Worm (Caenorhabditis elegans) whole organism, young adult: ENCODE measurements around the gene T21D12.11.

Source experiments
- B0019.2 ChIP-seq: fragments of 200-800 bp; sonication (Bioruptor generic); conservative IDR thresholded peaks from 2 replicates; pipeline ENCODE4 v1.3.6; 2022; ENCODE audit warnings: missing genetic modification reagents, missing genetic modification characterization, missing compliant biosample characterization
- B0336.3 ChIP-seq: fragments of 200-800 bp; sonication (Bioruptor generic); IDR thresholded peaks from 2 replicates; pipeline ENCODE4 v1.3.6; 2022; ENCODE audit warnings: missing genetic modification characterization, missing compliant biosample characterization
- C06A6.2 ChIP-seq: fragments of 200-800 bp; sonication (Bioruptor generic); conservative IDR thresholded peaks from 2 replicates; pipeline ENCODE4 v1.3.6; 2022; ENCODE audit warnings: missing genetic modification characterization, missing compliant biosample characterization
- F10E7.11 ChIP-seq: sonication (generic microtip); optimal IDR thresholded peaks from 2 replicates; lab custom pipeline; 2017; ENCODE audit warnings: mild to moderate bottlenecking, missing genetic modification characterization, moderate library complexity, missing compliant biosample characterization
- F22D6.2 ChIP-seq: sonication (generic microtip); optimal IDR thresholded peaks from 2 replicates; lab custom pipeline; 2016; ENCODE audit warnings: mild to moderate bottlenecking, missing genetic modification characterization, missing compliant biosample characterization
- F23B12.7 ChIP-seq: sonication (generic microtip); optimal IDR thresholded peaks from 2 replicates; lab custom pipeline; 2017; ENCODE audit warnings: missing genetic modification characterization, mild to moderate bottlenecking, missing compliant biosample characterization, antibody characterized with exemption, moderate library complexity; ENCODE audit not compliant: insufficient read depth
- F39B2.1 ChIP-seq: fragments of 200-800 bp; sonication (Bioruptor generic); IDR thresholded peaks from 2 replicates; pipeline ENCODE4 v1.3.6; 2022; ENCODE audit warnings: missing genetic modification reagents, missing genetic modification characterization, missing compliant biosample characterization
- F49E8.2 ChIP-seq: sonication (generic microtip); optimal IDR thresholded peaks from 3 replicates; lab custom pipeline; 2017; ENCODE audit warnings: missing genetic modification characterization, mild to moderate bottlenecking, missing compliant biosample characterization, antibody characterized with exemption, moderate library complexity; ENCODE audit not compliant: insufficient read depth
- F55B11.4 ChIP-seq: sonication (generic microtip); optimal IDR thresholded peaks from 2 replicates; lab custom pipeline; 2016; ENCODE audit warnings: missing compliant biosample characterization, missing genetic modification characterization, borderline replicate concordance; ENCODE audit not compliant: insufficient read depth
- F57C9.4 ChIP-seq: sonication (generic microtip); optimal IDR thresholded peaks from 2 replicates; lab custom pipeline; 2017; ENCODE audit warnings: mild to moderate bottlenecking, missing genetic modification characterization, missing compliant biosample characterization
- K12H6.12 ChIP-seq: fragments of 200-800 bp; sonication (Bioruptor generic); optimal IDR thresholded peaks from 2 replicates; lab custom pipeline; 2018; ENCODE audit warnings: mild to moderate bottlenecking, missing genetic modification characterization, missing compliant biosample characterization
- T26A5.8 ChIP-seq: sonication (generic microtip); optimal IDR thresholded peaks from 2 replicates; lab custom pipeline; 2016; ENCODE audit warnings: missing genetic modification characterization, missing compliant biosample characterization
- Y67H2A.10 ChIP-seq: fragments of 200-800 bp; sonication (Bioruptor generic); conservative IDR thresholded peaks from 2 replicates; pipeline ENCODE4 v1.3.6; 2022; ENCODE audit warnings: missing genetic modification reagents, missing genetic modification characterization, missing compliant biosample characterization
- attf-3 ChIP-seq: fragments of 200-800 bp; sonication (Bioruptor generic); conservative IDR thresholded peaks from 2 replicates; pipeline ENCODE4 v1.3.6; 2022; ENCODE audit warnings: missing genetic modification reagents, missing genetic modification characterization, missing compliant biosample characterization
- bed-2 ChIP-seq: fragments of 200-800 bp; sonication (Bioruptor generic); IDR thresholded peaks from 2 replicates; pipeline ENCODE4 v1.3.6; 2022; ENCODE audit warnings: missing genetic modification reagents, missing genetic modification characterization, missing compliant biosample characterization
- ceh-27 ChIP-seq: fragments of 200-800 bp; sonication (Bioruptor generic); optimal IDR thresholded peaks from 2 replicates; lab custom pipeline; 2018; ENCODE audit warnings: mild to moderate bottlenecking, missing genetic modification characterization, moderate library complexity, missing compliant biosample characterization
- ceh-40 ChIP-seq: fragments of 200-800 bp; sonication (Bioruptor generic); IDR thresholded peaks from 2 replicates; pipeline ENCODE4 v1.3.6; 2022; ENCODE audit warnings: missing genetic modification characterization, missing compliant biosample characterization
- ceh-91 ChIP-seq: fragments of 200-800 bp; sonication (Bioruptor generic); IDR thresholded peaks from 2 replicates; pipeline ENCODE4 v1.3.6; 2022; ENCODE audit warnings: missing genetic modification reagents, missing genetic modification characterization, missing compliant biosample characterization
- dox-1 ChIP-seq: fragments of 200-800 bp; sonication (Bioruptor generic); IDR thresholded peaks from 2 replicates; pipeline ENCODE4 v1.3.6; 2022; ENCODE audit warnings: missing genetic modification reagents, missing genetic modification characterization, missing compliant biosample characterization
- efl-1 ChIP-seq: fragments of 150-350 bp; optimal IDR thresholded peaks from 2 replicates; lab custom pipeline; 2014; ENCODE audit warnings: missing biosample characterization, missing genetic modification reagents, missing genetic modification characterization
- egl-18 ChIP-seq: fragments of 200-800 bp; sonication (Bioruptor generic); IDR thresholded peaks from 2 replicates; pipeline ENCODE4 v1.3.6; 2022; ENCODE audit warnings: missing genetic modification reagents, missing genetic modification characterization, missing compliant biosample characterization
- fkh-3 ChIP-seq: sonication (generic microtip); optimal IDR thresholded peaks from 2 replicates; lab custom pipeline; 2016; ENCODE audit warnings: mild to moderate bottlenecking, missing genetic modification characterization, missing compliant biosample characterization
- hlh-12 ChIP-seq: sonication (generic microtip); optimal IDR thresholded peaks from 2 replicates; lab custom pipeline; 2016; ENCODE audit warnings: missing genetic modification characterization, missing compliant biosample characterization
- hlh-26 ChIP-seq: fragments of 200-800 bp; sonication (Bioruptor generic); conservative IDR thresholded peaks from 2 replicates; pipeline ENCODE4 v1.3.6; 2022; ENCODE audit warnings: missing genetic modification reagents, missing genetic modification characterization, missing compliant biosample characterization
- hsf-1 ChIP-seq: fragments of 200-800 bp; sonication (Bioruptor generic); IDR thresholded peaks from 2 replicates; pipeline ENCODE4 v1.3.6; 2022; ENCODE audit warnings: missing genetic modification reagents, missing genetic modification characterization, missing compliant biosample characterization
- let-607 ChIP-seq, 2 experiments: fragments of 200-800 bp in 1 of 2; sonication (Bioruptor generic) in 1 of 2; sonication (generic microtip) in 1 of 2; optimal IDR thresholded peaks; 2 replicates each; lab custom pipeline; 2016 to 2018; ENCODE audit warnings: mild to moderate bottlenecking in 2 of 2, missing compliant biosample characterization in 2 of 2, missing genetic modification characterization in 2 of 2, moderate library complexity in 2 of 2, missing genotype in 1 of 2
- lin-26 ChIP-seq: fragments of 200-800 bp; sonication (Bioruptor generic); IDR thresholded peaks from 2 replicates; pipeline ENCODE4 v1.3.6; 2022; ENCODE audit warnings: missing genetic modification reagents, missing genetic modification characterization, missing compliant biosample characterization
- lin-40 ChIP-seq: sonication (generic microtip); optimal IDR thresholded peaks from 2 replicates; lab custom pipeline; 2016; ENCODE audit warnings: missing genetic modification characterization, mild to moderate bottlenecking, missing compliant biosample characterization, missing genotype, missing genetic modification reagents
- lin-54 ChIP-seq: fragments of 200-800 bp; sonication (Bioruptor generic); optimal IDR thresholded peaks from 2 replicates; lab custom pipeline; 2018; ENCODE audit warnings: mild to moderate bottlenecking, missing genetic modification characterization, missing compliant biosample characterization
- lir-1 ChIP-seq: fragments of 200-800 bp; sonication (Bioruptor generic); conservative IDR thresholded peaks from 2 replicates; pipeline ENCODE4 v1.3.6; 2022; ENCODE audit warnings: missing genetic modification reagents, missing genetic modification characterization, missing compliant biosample characterization
- madf-10 ChIP-seq: sonication (generic microtip); optimal IDR thresholded peaks from 2 replicates; lab custom pipeline; 2016; ENCODE audit warnings: mild to moderate bottlenecking, missing genetic modification characterization, missing compliant biosample characterization
- mcd-1 ChIP-seq: fragments of 200-800 bp; sonication (Bioruptor generic); IDR thresholded peaks from 2 replicates; pipeline ENCODE4 v1.3.6; 2022; ENCODE audit warnings: missing genetic modification reagents, missing genetic modification characterization, missing compliant biosample characterization
- mes-4 ChIP-seq: sonication (generic microtip); optimal IDR thresholded peaks from 2 replicates; lab custom pipeline; 2016; ENCODE audit warnings: missing genotype, missing genetic modification characterization, missing compliant biosample characterization
- nfyb-1 ChIP-seq: fragments of 200-800 bp; sonication (Bioruptor generic); IDR thresholded peaks from 2 replicates; pipeline ENCODE4 v1.3.6; 2022; ENCODE audit warnings: missing genetic modification reagents, missing genetic modification characterization, missing compliant biosample characterization
- nhr-179 ChIP-seq: sonication (generic microtip); optimal IDR thresholded peaks from 2 replicates; lab custom pipeline; 2016; ENCODE audit warnings: mild to moderate bottlenecking, missing genetic modification characterization, missing compliant biosample characterization
- nhr-27 ChIP-seq: fragments of 200-800 bp; sonication (Bioruptor generic); optimal IDR thresholded peaks from 2 replicates; lab custom pipeline; 2018; ENCODE audit warnings: mild to moderate bottlenecking, missing genetic modification characterization, moderate library complexity, missing compliant biosample characterization
- nhr-90 ChIP-seq: sonication (generic microtip); optimal IDR thresholded peaks from 2 replicates; lab custom pipeline; 2016; ENCODE audit warnings: missing genotype, mild to moderate bottlenecking, missing genetic modification characterization, missing compliant biosample characterization
- pbrm-1 ChIP-seq: fragments of 200-800 bp; sonication (Bioruptor generic); IDR thresholded peaks from 2 replicates; pipeline ENCODE4 v1.3.6; 2022; ENCODE audit warnings: missing genetic modification reagents, missing genetic modification characterization, missing compliant biosample characterization
- pha-4 ChIP-seq: fragments of 150-350 bp; sonication (generic microtip); optimal IDR thresholded peaks from 2 replicates; lab custom pipeline; 2014; ENCODE audit warnings: missing biosample characterization, missing genetic modification reagents, missing genetic modification characterization
- snpc-1.1 ChIP-seq: sonication (generic microtip); optimal IDR thresholded peaks from 2 replicates; lab custom pipeline; 2017; ENCODE audit warnings: missing genetic modification characterization, mild to moderate bottlenecking, missing compliant biosample characterization, antibody characterized with exemption, moderate library complexity, missing genotype, missing genetic modification reagents; ENCODE audit not compliant: insufficient read depth
- snpc-4 ChIP-seq, 5 experiments: fragments of 150-350 bp in 1 of 5; sonication (generic microtip) in 4 of 5; optimal IDR thresholded peaks; 2 replicates each; lab custom pipeline; 2014 to 2018; ENCODE audit warnings: missing genetic modification characterization in 5 of 5, missing biosample characterization in 3 of 5, antibody characterized with exemption in 2 of 5, mild to moderate bottlenecking in 2 of 5, missing compliant biosample characterization in 2 of 5, missing genotype in 2 of 5, moderate library complexity in 2 of 5, missing genetic modification reagents in 1 of 5
- tbp1 ChIP-seq: fragments of 200-800 bp; sonication (Bioruptor generic); optimal IDR thresholded peaks from 2 replicates; lab custom pipeline; 2018; ENCODE audit warnings: mild to moderate bottlenecking, missing genetic modification characterization, missing compliant biosample characterization
- unc-62 ChIP-seq: fragments of 150-350 bp; optimal IDR thresholded peaks from 2 replicates; lab custom pipeline; 2014; ENCODE audit warnings: missing biosample characterization, missing genetic modification reagents, missing genetic modification characterization
- xnd-1 ChIP-seq: sonication (generic microtip); optimal IDR thresholded peaks from 2 replicates; lab custom pipeline; 2016; ENCODE audit warnings: missing genotype, missing genetic modification reagents, missing genetic modification characterization, missing compliant biosample characterization
- ztf-22 ChIP-seq: fragments of 200-800 bp; sonication (Bioruptor generic); optimal IDR thresholded peaks from 2 replicates; lab custom pipeline; 2018; ENCODE audit warnings: mild to moderate bottlenecking, missing genetic modification characterization, moderate library complexity, missing compliant biosample characterization
- ztf-28 ChIP-seq: fragments of 200-800 bp; sonication (Bioruptor generic); IDR thresholded peaks from 2 replicates; pipeline ENCODE4 v1.3.6; 2022; ENCODE audit warnings: missing genetic modification reagents, missing genetic modification characterization, missing compliant biosample characterization
- ztf-3 ChIP-seq: fragments of 200-800 bp; sonication (Bioruptor generic); optimal IDR thresholded peaks from 2 replicates; lab custom pipeline; 2018; ENCODE audit warnings: mild to moderate bottlenecking, missing genetic modification characterization, missing compliant biosample characterization

T21D12.11 gene

DNA sequence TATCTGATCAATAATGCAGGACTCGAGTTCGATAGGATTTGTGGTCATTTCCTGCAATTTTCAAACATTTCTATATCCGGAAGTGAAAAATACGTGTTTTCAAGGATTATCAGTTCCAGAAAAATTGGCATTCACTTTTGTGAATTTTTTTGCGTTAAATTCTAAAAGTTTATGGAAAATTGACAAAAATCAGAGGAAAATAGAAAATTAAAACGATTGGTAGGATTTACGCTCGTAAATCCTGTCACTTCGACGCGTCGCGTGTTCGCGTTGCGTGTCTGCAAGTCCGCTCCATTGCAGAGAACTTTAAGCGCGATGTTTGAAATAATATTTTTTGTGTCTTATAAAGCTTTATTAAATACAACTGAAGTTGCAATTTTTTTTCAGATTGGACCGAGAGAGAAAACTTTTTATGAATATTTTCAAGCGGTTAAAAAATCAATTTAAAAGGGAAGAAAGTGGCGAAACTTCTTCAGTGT, 13.8 kb upstream of the T21D12.11 start, which contains the start of gene rcat-1 (continued):
- no peak for TF ChIP-seq ztf-3 (GFP tag; lab: Kevin White, UChicago)
- TF ChIP-seq C06A6.2 (GFP tag; lab: Robert Waterston, UW), result no peak
- TF ChIP-seq lin-54 (GFP tag; lab: Kevin White, UChicago), result peak; percentile 89
- TF ChIP-seq madf-10, result no peak
- TF ChIP-seq F10E7.11, result no peak
- peak; percentile 30 for TF ChIP-seq ceh-27 (GFP tag; lab: Kevin White, UChicago)
- peak; percentile 47; the same call in 1 of the 2 replicates for TF ChIP-seq nfyb-1 (GFP tag; lab: Robert Waterston, UW)
- no peak for TF ChIP-seq F55B11.4 (tag; lab: Kevin White, UChicago)
- no peak for TF ChIP-seq dox-1
- TF ChIP-seq efl-1 (GFP tag; lab: Kevin White, UChicago), result peak; percentile 75
- TF ChIP-seq unc-62 (GFP tag; lab: Kevin White, UChicago), result peak; percentile 47
- no peak; the same call in 1 of the 2 replicates for TF ChIP-seq Y67H2A.10
- no peak for TF ChIP-seq attf-3 (GFP tag; lab: Robert Waterston, UW)
- no peak for TF ChIP-seq nhr-90 (tag; lab: Kevin White, UChicago)
- no peak for TF ChIP-seq B0336.3 (GFP tag; lab: Robert Waterston, UW)
- TF ChIP-seq T26A5.8 (tag; lab: Kevin White, UChicago), result no peak
- no peak for TF ChIP-seq nhr-179 (tag; lab: Kevin White, UChicago)
- TF ChIP-seq F23B12.7, result peak; percentile 48
- TF ChIP-seq F57C9.4, result no peak
- TF ChIP-seq ztf-28, result no peak
- TF ChIP-seq xnd-1 (tag; lab: Kevin White, UChicago), result no peak
- no peak for TF ChIP-seq egl-18 (GFP tag; lab: Robert Waterston, UW)
- TF ChIP-seq F39B2.1 (GFP tag; lab: Robert Waterston, UW), result no peak
- no peak for TF ChIP-seq ztf-22
- no peak for TF ChIP-seq let-607 (tag; optimal IDR thresholded peaks at IDR 0.05; lab: Kevin White, UChicago)
- TF ChIP-seq fkh-3 (tag; lab: Kevin White, UChicago), result no peak
- no peak for TF ChIP-seq hlh-26 (GFP tag; lab: Robert Waterston, UW)
- peak; percentile 3 for TF ChIP-seq tbp1
- no peak for TF ChIP-seq F22D6.2 (tag; lab: Kevin White, UChicago)
- 0 out of 2 replicates have a peak, but pooled peaks have one; percentile 44 for TF ChIP-seq ceh-91 (GFP tag; lab: Robert Waterston, UW)
- peak; percentile 90 for TF ChIP-seq mcd-1
- TF ChIP-seq hsf-1 (GFP tag; lab: Robert Waterston, UW), result no peak
- TF ChIP-seq K12H6.12 (tag; lab: Kevin White, UChicago), result no peak
- no peak for TF ChIP-seq bed-2 (GFP tag; lab: Robert Waterston, UW)
- no peak for TF ChIP-seq ceh-40 (GFP tag; lab: Robert Waterston, UW)
- no peak; the same call in 1 of the 2 replicates for TF ChIP-seq pbrm-1 (GFP tag; lab: Robert Waterston, UW)
- TF ChIP-seq snpc-1.1, result no peak
- TF ChIP-seq F49E8.2 (tag; lab: Kevin White, UChicago), result peak; percentile 5
- no peak for TF ChIP-seq hlh-12 (tag; lab: Kevin White, UChicago)
- TF ChIP-seq lin-40 (tag; lab: Kevin White, UChicago), result peak; percentile 28
- TF ChIP-seq snpc-4 (GFP tag; optimal IDR thresholded peaks at IDR 0.05; lab: Kevin White, UChicago), result no peak
- TF ChIP-seq snpc-4 (tag; optimal IDR thresholded peaks at IDR 0.05; lab: Kevin White, UChicago), result peak in 1 of 4 experiments; percentile 45
- TF ChIP-seq lin-26 (GFP tag; lab: Robert Waterston, UW), result no peak
- TF ChIP-seq B0019.2 (GFP tag; lab: Robert Waterston, UW), result no peak
- TF ChIP-seq lir-1, result no peak
- no peak for TF ChIP-seq pha-4 (tag; lab: Kevin White, UChicago)
- no peak for TF ChIP-seq nhr-27 (tag; lab: Kevin White, UChicago)
- no peak for TF ChIP-seq mes-4
